Fruit fly (Drosophila melanogaster) S2 (cell line): ENCODE measurements around the gene temp.

Experiments
- CG8478 ChIP-seq: fragments of >200 bp; optimal IDR thresholded peaks from 2 replicates; lab custom pipeline; 2018
- CTCF ChIP-seq, 2 experiments: fragments of >200 bp; optimal IDR thresholded peaks; 2 replicates each; lab custom pipeline; 2018

dm6 chrX:2304514-2305235, 42.4 kb upstream of the temp start:
- TF ChIP-seq CG8478 (lab: Kevin White, UChicago) (no peak), CTCF (optimal IDR thresholded peaks at IDR 0.05; lab: Kevin White, UChicago) (no peak)
